Fruit fly (Drosophila melanogaster): ENCODE results near the gene CG17272.

Gene CG17272

DNA sequence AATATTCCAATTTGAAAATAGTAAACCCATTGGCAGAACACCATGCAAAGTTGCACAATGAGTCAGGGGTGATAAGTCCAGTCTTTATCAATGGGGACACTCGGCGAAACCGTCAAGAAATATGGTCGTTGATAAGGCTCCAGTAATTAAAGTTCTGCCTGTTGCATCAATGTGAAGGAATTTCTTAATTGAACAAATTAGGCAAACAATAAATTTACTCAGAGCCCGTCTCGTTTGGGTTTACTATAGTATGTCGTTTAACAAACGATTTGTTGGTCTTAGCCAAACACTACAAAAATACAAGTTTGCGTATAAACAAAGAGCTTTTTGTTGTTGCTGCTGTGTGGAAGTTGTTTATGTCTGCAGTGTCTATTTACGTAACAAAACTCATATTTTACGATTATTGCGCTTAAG, 10.7 kb upstream of the CG17272 start:
- TF ChIP-seq CG8478 (optimal IDR thresholded peaks at IDR 0.05) (no peak), CTCF (optimal IDR thresholded peaks at IDR 0.05) (no peak)

DNA sequence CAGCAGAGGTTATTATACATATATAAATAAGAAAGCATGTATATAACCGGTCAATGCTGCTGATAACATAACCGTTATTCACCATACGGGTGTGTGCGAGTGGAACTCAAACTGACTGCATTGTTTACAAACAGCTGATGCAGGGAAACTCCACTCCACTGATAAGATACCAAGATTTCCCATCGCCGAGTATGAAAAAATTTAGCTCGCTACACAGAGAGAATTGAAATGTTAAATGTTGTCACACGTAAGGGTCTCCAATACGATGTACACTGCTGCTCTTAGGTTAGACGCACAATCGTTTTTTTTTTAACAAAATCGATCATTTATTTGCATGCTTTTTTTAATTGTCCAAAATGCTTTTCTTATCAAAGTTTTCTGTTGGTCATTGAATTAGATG, 9.6 kb upstream of the CG17272 start:
- TF ChIP-seq CTCF (optimal IDR thresholded peaks at IDR 0.05) (no peak), CG8478 (optimal IDR thresholded peaks at IDR 0.05) (no peak)

DNA sequence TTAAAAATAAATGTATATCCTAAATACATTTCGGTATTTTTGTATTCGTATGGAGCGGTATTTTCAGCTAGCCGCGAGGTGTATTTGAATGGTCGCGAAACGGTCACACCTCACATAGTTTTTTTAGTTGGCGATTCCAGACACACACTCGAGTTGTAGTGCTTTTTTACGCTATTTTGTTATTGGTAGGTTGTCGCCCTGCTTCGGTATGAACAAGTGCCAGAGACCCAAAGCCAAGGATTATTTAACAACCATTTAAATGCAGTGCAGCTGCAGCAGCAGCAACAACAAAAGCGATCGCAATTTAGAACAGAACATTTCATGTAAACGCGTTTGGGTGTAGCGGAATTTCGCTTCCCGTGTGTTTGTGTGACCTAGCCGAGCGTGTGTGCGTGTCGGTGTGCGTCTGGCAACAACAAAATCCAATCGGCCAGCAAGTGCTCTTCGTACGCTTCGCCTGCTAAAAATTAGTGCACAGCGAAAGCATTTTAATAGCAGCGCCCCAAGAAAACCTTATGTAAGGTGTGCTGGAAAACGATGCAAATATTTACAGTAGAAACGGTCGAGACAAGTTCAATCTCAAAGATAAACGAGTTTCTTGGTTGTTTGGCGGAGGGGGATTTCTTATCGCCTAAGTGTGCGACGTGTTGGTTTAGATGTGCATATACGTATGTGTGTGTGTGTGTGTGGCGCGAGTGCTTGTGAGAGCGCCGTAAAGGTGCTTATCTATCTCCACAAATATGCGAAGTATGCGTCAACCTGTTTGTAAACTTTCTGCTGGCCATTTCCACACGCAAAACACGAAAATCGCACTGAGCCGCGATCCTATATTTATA, 8.9 kb upstream of the CG17272 start, which contains the start of gene Synd:
Synd (plus strand) TSS at position 111 of the 836 bp plus-strand sequence.
- TF ChIP-seq CTCF (optimal IDR thresholded peaks at IDR 0.05), result peak in 1 of 2 experiments; percentile 41
- no peak for TF ChIP-seq CG8478 (optimal IDR thresholded peaks at IDR 0.05)

DNA sequence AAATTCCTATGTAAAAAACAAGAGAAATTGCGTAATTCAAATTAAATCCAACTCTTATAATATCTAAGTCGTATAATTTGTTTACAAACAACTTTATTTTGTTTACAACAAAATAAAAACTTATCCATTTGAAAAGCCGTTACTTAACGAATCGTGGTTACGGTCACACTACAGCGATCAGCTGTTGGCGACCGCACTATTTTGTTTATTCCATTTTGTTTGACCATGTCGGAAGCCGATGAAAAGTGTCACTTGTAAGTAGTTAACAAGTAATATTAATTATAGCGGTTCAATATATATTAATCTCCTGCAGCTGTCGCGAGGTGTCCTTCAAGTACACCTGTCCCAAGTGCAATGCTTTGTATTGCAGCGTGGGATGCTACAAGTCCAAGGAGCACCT, 6.9 kb upstream of the CG17272 start, which contains the start of gene CG31223:
CG31223 (plus strand) TSS at position 165 of the 400 bp plus-strand sequence.
- no peak for TF ChIP-seq CTCF (optimal IDR thresholded peaks at IDR 0.05)

DNA sequence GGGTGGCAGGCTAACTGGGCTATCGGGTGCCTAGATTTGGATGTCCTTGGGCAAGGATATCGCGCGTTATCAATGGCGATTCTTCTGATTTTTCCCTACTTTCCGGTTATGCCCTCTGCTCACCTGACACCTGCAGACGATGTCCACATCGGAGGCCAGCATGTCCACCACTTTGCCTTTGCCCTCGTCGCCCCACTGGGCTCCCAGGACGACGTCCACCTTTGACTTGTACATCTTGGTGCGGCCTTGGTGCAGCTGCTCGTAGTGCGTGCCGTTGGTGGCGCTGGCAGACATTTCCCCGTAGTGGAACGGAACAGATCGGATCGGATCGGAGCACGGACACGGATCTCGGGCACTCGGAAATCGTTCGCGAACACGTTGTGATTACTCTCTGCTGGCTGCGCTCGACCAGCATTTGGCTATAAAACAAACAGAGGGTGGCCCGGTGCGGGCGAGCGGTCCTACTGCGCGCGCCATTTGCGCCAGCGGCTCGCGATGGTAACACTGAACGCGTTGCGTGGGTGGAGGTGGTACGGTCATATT, 6.2 kb upstream of the CG17272 start, which contains the start of gene Adss:
Adss (minus strand) TSS at position 428 of the 543 bp plus-strand sequence.
- TF ChIP-seq CTCF (optimal IDR thresholded peaks at IDR 0.05), result peak; percentile 2 to 8
- no peak for TF ChIP-seq CG8478 (optimal IDR thresholded peaks at IDR 0.05)

DNA sequence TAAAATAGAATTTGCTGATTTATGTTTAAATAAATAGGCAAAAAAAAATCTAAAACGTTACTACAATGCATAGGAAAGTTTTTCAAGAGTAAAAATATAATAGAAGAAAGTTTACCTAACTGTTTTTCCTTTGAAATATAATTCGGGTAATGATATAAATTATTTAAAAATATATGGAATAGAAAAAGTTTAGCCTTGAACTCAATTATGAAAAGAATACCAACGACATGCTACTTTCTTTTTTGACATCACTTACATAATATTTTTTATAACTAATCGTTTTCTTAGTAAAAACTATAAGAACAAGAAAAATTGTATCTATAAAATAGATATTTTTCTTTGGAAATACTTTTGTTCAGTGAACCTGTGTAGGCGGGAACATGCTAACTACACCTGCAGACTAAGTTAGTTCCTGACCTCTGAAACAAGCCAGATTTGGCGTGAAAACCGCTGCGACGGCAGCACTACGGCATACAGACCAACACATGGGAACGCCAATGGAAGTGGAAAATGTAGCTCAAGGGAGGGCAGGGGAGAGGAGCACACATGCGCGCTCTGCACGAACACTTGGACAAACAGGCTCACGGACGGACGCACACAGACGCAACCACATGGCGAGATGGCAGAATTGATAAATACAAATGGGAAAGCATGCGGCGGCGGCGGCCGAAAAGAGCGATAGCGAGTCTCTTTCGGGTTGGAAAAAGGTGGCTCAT, 5.5 kb upstream of the CG17272 start:
- TF ChIP-seq CG8478 (optimal IDR thresholded peaks at IDR 0.05), result no peak
- TF ChIP-seq CTCF (optimal IDR thresholded peaks at IDR 0.05), result no peak

DNA sequence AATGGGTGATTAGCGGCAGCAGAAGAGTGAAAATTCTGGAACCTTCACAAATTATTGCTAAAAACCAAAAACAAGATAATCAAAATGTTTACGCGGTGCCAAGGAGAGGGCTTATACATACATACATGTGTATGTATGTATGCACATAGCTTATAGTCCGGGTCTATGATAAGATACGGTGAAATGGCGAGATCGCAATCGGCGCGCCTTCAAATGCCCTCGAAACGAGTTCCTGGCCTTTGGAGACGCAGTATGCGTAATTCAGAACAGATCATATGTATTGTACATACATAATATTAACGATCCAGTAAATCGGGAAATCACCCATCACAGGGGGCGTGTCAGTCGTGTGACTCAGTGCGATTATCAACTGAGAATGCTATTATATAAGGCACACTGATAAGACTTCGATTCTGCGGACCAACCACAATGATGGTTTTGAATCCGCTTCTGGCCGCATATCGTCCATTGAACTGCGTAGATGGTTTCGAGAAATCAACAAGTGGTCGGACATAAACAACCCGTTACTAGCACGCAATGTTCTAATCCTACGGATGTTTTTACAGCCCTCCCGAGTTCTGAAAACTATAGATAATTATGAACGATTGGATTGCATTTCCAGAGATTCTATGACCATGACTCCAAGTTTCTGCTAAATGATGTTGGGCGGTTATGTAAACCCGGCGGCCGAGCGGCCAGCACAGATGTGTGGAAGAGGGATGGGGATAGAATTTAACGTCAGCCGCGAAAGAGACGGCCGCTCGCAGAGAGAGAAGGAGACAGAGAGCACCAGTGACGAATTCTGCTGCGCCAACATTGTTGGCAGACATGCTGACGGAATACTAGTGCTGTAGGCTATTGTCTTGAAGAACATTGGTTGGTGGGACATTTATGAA, 4.7 kb upstream of the CG17272 start:
- peak in 1 of 2 experiments; percentile 12 for TF ChIP-seq CTCF (optimal IDR thresholded peaks at IDR 0.05)
- TF ChIP-seq CG8478 (optimal IDR thresholded peaks at IDR 0.05), result no peak

DNA sequence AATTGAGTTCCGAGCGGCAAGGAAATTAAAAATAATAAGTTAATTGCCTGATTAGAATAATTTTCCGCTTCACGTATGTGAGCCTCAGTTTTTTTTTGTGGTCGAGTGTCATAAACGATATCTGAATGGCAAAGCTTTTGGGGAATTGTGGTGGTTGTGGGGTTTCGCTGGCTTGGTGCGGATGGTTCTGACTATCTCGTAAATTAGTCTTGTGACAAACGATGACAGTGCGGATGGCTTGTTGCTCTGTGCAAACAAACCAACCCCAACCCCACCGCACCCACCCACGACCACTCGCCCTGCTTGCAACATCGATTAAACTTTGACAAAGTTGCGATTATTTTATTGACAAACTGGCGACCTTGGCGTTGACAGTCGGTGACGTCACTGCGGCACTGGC, 2.9 kb upstream of the CG17272 start:
- TF ChIP-seq CG8478 (optimal IDR thresholded peaks at IDR 0.05), result no peak
- TF ChIP-seq CTCF (optimal IDR thresholded peaks at IDR 0.05), result no peak

DNA sequence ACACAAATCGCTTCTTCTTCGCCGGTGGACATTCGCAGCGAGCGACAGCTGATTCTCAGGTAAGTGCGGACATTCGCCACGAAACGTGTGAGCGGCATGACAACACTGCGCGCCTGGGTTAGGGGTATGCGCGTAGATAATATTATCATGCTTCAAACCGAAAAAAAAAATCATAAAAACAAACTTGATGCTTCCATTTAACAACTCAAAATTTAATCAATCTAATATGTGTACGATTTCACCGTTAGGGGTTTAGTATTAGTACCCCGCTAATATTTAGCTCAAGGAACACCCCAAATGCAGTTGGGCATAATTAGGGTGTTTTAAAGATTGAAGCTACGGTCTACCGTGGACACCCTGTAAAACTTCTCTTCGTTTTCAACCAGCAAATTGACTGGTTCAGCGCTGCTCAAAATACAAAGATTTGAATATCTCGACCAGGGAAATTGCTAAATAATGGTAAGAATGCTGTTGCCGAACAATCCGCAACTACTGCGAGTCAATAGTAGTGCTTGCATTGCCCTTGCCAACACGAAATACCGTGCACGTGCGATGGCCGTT, 2.1 kb downstream of the CG17272 start, which contains the start of the genes CG17271 and RpS20:
CG17271 (minus strand) TSS at position 34 of the 561 bp plus-strand sequence.
RpS20 (plus strand) TSS at position 367 of the 561 bp plus-strand sequence.
- TF ChIP-seq CTCF (optimal IDR thresholded peaks at IDR 0.05) (peak; percentile 23 to 49), CG8478 (optimal IDR thresholded peaks at IDR 0.05) (no peak)

DNA sequence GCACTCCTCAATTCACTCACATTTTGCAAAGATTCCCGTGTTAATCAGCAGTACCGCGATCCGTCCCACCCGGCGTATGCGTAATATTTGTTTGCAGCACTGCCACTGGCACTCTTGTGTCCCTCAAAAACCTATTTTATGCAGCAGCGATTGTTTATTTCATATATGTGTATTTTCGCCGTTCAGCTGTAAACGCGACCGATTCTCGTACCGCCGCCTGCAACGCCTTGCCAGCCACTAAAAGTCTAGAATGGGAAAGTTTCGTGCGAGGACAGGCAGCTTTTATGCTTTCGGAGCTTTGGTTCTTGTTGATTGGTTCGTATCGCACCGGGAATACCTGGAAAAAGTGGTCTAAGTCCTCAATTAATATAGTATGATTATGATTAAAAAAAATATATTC, 5.3 kb downstream of the CG17272 start, which contains the start of gene CG17270:
CG17270 (minus strand) TSS at position 241 of the 400 bp plus-strand sequence.
- TF ChIP-seq CG8478 (optimal IDR thresholded peaks at IDR 0.05) (no peak), CTCF (optimal IDR thresholded peaks at IDR 0.05) (no peak)

DNA sequence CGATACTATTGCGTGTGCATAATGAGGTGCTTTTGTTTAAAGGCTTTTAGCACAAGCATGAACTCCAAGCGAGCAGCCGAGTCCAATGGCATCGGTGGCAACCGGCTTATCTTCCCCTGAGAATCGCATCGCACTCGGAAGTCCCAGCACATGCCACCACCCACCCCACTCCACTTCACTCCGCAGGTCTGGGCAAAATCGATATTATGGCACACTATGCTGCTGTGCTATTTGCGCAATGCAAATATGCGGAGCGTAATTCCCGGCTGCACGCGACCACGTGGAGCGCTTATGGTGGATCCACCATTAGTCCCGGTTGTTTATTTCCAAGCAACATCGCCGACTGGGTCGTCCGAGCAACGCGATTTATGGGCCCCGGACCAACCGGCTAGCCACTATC, 5.8 kb downstream of the CG17272 start:
- TF ChIP-seq CG8478 (optimal IDR thresholded peaks at IDR 0.05) (no peak), CTCF (optimal IDR thresholded peaks at IDR 0.05) (no peak)

DNA sequence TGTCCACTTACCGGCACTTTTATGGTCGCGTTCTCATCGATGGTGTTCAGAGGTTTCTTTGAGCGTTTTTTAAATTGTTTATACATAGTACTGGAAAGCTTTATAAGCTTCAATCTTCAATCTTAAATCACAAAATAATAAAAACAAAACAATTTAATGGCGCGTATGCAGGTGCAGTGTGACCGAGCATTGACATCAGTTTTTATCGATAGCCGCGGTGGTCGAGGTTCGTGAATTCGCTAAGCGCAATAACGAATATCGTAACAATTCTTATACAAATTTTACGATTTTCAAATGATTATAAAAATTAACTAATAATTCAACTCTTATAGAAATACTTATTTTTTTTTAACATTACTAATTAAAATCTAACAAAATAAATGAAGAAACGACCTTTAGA, 8.0 kb downstream of the CG17272 start, which contains the start of gene Fancd2:
Fancd2 (minus strand) TSS at position 183 of the 400 bp plus-strand sequence.
- TF ChIP-seq CTCF (optimal IDR thresholded peaks at IDR 0.05), result peak in 1 of 2 experiments; percentile 40
- no peak for TF ChIP-seq CG8478 (optimal IDR thresholded peaks at IDR 0.05)

DNA sequence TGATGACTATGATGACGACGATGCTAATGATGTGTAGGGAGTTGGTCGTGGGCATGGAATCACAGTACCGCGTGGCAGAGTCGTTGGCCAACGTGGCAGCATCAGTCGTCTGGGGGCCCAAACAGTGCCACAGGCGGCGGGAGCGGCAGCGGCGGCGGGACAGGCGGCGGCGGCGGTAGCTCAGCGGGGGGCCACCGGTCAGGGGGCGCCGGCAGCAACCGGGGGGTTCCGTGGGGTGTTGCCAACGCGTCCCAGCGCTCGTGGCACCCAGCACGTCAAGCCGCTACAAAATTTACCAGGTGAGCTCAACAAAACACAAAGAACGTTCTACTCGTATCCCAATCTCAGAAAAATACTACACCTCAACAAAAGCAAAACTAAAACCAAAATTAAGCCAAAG, 21.8 kb downstream of the CG17272 start:
- no peak for TF ChIP-seq CTCF (optimal IDR thresholded peaks at IDR 0.05)
- no peak for TF ChIP-seq CG8478 (optimal IDR thresholded peaks at IDR 0.05)

DNA sequence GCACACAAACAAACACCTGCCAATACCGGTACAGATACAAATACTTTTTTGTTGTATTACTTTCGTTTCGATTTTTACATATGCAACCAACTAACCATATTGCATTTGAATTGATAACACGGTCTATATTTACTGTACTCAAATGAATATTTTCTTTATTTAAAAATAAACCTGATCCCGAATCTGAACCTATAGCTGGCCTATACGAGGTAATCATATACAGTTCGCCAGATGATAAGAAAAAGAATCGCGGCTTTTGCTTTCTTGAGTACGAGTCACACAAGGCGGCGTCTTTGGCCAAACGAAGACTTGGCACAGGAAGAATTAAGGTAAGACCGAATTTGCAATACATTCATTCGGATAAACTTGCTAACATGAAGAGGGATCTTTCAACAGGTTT, 27.1 kb downstream of the CG17272 start:
- TF ChIP-seq CTCF (optimal IDR thresholded peaks at IDR 0.05) (no peak), CG8478 (optimal IDR thresholded peaks at IDR 0.05) (no peak)

Data from S2 (cell line).